Worm (Caenorhabditis elegans) whole organism, L3 larva: ENCODE results near the gene T26G10.4.

Experiments used
- R02D3.7 ChIP-seq: fragments of 150-350 bp; optimal IDR thresholded peaks from 2 replicates; lab custom pipeline; 2014; ENCODE audit warnings: missing biosample characterization, missing genetic modification characterization
- ZK546.5 ChIP-seq: sonication (generic microtip); optimal IDR thresholded peaks from 2 replicates; lab custom pipeline; 2017; ENCODE audit warnings: missing biosample characterization, missing genetic modification characterization
- aly-2 ChIP-seq: fragments of 150-350 bp; optimal IDR thresholded peaks from 2 replicates; lab custom pipeline; 2014; ENCODE audit warnings: missing biosample characterization, missing genetic modification characterization
- ama-1 ChIP-seq: fragments of 150-350 bp; optimal IDR thresholded peaks from 2 replicates; lab custom pipeline; 2018
- ceh-16 ChIP-seq: sonication (generic microtip); optimal IDR thresholded peaks from 2 replicates; lab custom pipeline; 2017; ENCODE audit warnings: missing biosample characterization, missing genetic modification characterization
- ceh-28 ChIP-seq: fragments of 150-350 bp; optimal IDR thresholded peaks from 2 replicates; lab custom pipeline; 2014; ENCODE audit warnings: missing biosample characterization, missing genetic modification reagents, missing genetic modification characterization
- ceh-82 ChIP-seq: fragments of 150-350 bp; optimal IDR thresholded peaks from 2 replicates; lab custom pipeline; 2014; ENCODE audit warnings: missing biosample characterization, missing genetic modification characterization
- ceh-9 ChIP-seq: sonication (generic microtip); optimal IDR thresholded peaks from 2 replicates; lab custom pipeline; 2018; ENCODE audit warnings: missing biosample characterization, missing genetic modification characterization
- daf-12 ChIP-seq: fragments of 150-350 bp; optimal IDR thresholded peaks from 2 replicates; lab custom pipeline; 2014; ENCODE audit warnings: missing biosample characterization, missing genetic modification reagents, missing genetic modification characterization
- egl-27 ChIP-seq: sonication (generic microtip); optimal IDR thresholded peaks from 4 replicates; lab custom pipeline; 2017; ENCODE audit warnings: missing biosample characterization, missing genetic modification reagents, missing genetic modification characterization
- egl-5 ChIP-seq: fragments of 150-350 bp; optimal IDR thresholded peaks from 2 replicates; lab custom pipeline; 2017; ENCODE audit warnings: missing biosample characterization, missing genetic modification reagents, missing genetic modification characterization, inconsistent platforms
- elt-1 ChIP-seq: fragments of 150-350 bp; optimal IDR thresholded peaks from 2 replicates; lab custom pipeline; 2014; ENCODE audit warnings: missing biosample characterization, missing genetic modification characterization
- elt-2 ChIP-seq: sonication (generic microtip); optimal IDR thresholded peaks from 2 replicates; lab custom pipeline; 2016; ENCODE audit warnings: missing genetic modification reagents, mild to moderate bottlenecking, missing genetic modification characterization, missing compliant biosample characterization
- elt-3 ChIP-seq, 3 experiments: fragments of 150-350 bp in 1 of 3; sonication (generic microtip) in 2 of 3; optimal IDR thresholded peaks; 2 replicates in 2 of 3; 4 replicates in 1 of 3; lab custom pipeline; 2014 to 2017; ENCODE audit warnings: missing biosample characterization in 3 of 3, missing genetic modification characterization in 3 of 3
- eor-1 ChIP-seq, 2 experiments: fragments of 150-350 bp; optimal IDR thresholded peaks; 2 replicates each; lab custom pipeline; 2014 to 2018; ENCODE audit warnings: missing biosample characterization in 2 of 2, missing genetic modification characterization in 2 of 2
- fkh-10 ChIP-seq: sonication (generic microtip); optimal IDR thresholded peaks from 2 replicates; lab custom pipeline; 2017; ENCODE audit warnings: missing biosample characterization, missing genetic modification reagents, missing genetic modification characterization
- fkh-2 ChIP-seq: fragments of 150-350 bp; optimal IDR thresholded peaks from 2 replicates; lab custom pipeline; 2014; ENCODE audit warnings: missing biosample characterization, missing genetic modification reagents, missing genetic modification characterization
- fos-1 ChIP-seq: fragments of 150-350 bp; optimal IDR thresholded peaks from 2 replicates; lab custom pipeline; 2014; ENCODE audit warnings: missing biosample characterization, missing genetic modification characterization
- hmg-11 ChIP-seq: sonication (generic microtip); optimal IDR thresholded peaks from 2 replicates; lab custom pipeline; 2016; ENCODE audit warnings: missing genetic modification characterization, missing compliant biosample characterization
- jun-1 ChIP-seq: fragments of 150-350 bp; optimal IDR thresholded peaks from 2 replicates; lab custom pipeline; 2014; ENCODE audit warnings: missing biosample characterization, missing genetic modification reagents, missing genetic modification characterization
- lin-15B ChIP-seq: fragments of 150-350 bp; optimal IDR thresholded peaks from 2 replicates; lab custom pipeline; 2014; ENCODE audit warnings: missing biosample characterization, missing genetic modification characterization
- lin-39 ChIP-seq: fragments of 150-350 bp; optimal IDR thresholded peaks from 2 replicates; lab custom pipeline; 2018; ENCODE audit warnings: missing biosample characterization, missing genetic modification reagents, missing genetic modification characterization
- lsy-12 ChIP-seq: sonication (generic microtip); optimal IDR thresholded peaks from 2 replicates; lab custom pipeline; 2016; ENCODE audit warnings: mild to moderate bottlenecking, missing genetic modification characterization, missing compliant biosample characterization
- mdl-1 ChIP-seq: fragments of 150-350 bp; optimal IDR thresholded peaks from 2 replicates; lab custom pipeline; 2014; ENCODE audit warnings: missing biosample characterization, missing genetic modification characterization
- mml-1 ChIP-seq: fragments of 150-350 bp; sonication (generic microtip); optimal IDR thresholded peaks from 3 replicates; lab custom pipeline; 2014; ENCODE audit warnings: missing biosample characterization, missing genetic modification characterization
- nfya-1 ChIP-seq: sonication (generic microtip); optimal IDR thresholded peaks from 2 replicates; lab custom pipeline; 2017; ENCODE audit warnings: missing genetic modification characterization, mild to moderate bottlenecking, missing compliant biosample characterization, antibody characterized with exemption, moderate library complexity; ENCODE audit not compliant: insufficient read depth
- nhr-11 ChIP-seq: fragments of 150-350 bp; optimal IDR thresholded peaks from 2 replicates; lab custom pipeline; 2014; ENCODE audit warnings: missing biosample characterization, missing genetic modification characterization
- nhr-12 ChIP-seq: fragments of 150-350 bp; optimal IDR thresholded peaks from 2 replicates; lab custom pipeline; 2014; ENCODE audit warnings: missing biosample characterization, missing genetic modification characterization
- nhr-23 ChIP-seq: fragments of 150-350 bp; optimal IDR thresholded peaks from 2 replicates; lab custom pipeline; 2014; ENCODE audit warnings: missing biosample characterization, missing genetic modification reagents, missing genetic modification characterization
- nhr-237 ChIP-seq: fragments of 150-350 bp; optimal IDR thresholded peaks from 2 replicates; lab custom pipeline; 2014; ENCODE audit warnings: missing biosample characterization, missing genetic modification characterization
- nhr-25 ChIP-seq: sonication (generic microtip); optimal IDR thresholded peaks from 2 replicates; lab custom pipeline; 2017; ENCODE audit warnings: missing biosample characterization, missing genetic modification characterization
- nhr-28 ChIP-seq: fragments of 150-350 bp; optimal IDR thresholded peaks from 2 replicates; lab custom pipeline; 2014; ENCODE audit warnings: missing biosample characterization, missing genetic modification characterization
- nhr-43 ChIP-seq: sonication (generic microtip); optimal IDR thresholded peaks from 2 replicates; lab custom pipeline; 2016; ENCODE audit warnings: mild to moderate bottlenecking, missing genetic modification characterization, missing compliant biosample characterization; ENCODE audit not compliant: poor library complexity, severe bottlenecking
- nhr-67 ChIP-seq: fragments of 150-350 bp; optimal IDR thresholded peaks from 2 replicates; lab custom pipeline; 2014; ENCODE audit warnings: missing biosample characterization, missing genetic modification characterization
- nhr-76 ChIP-seq: fragments of 150-350 bp; sonication (generic microtip); optimal IDR thresholded peaks from 5 replicates; lab custom pipeline; 2014; ENCODE audit warnings: missing biosample characterization, missing genetic modification characterization
- nhr-77 ChIP-seq: fragments of 150-350 bp; optimal IDR thresholded peaks from 2 replicates; lab custom pipeline; 2014; ENCODE audit warnings: missing biosample characterization, missing genetic modification characterization
- pha-4 ChIP-seq: fragments of 150-350 bp; optimal IDR thresholded peaks from 2 replicates; lab custom pipeline; 2014; ENCODE audit warnings: missing biosample characterization, missing genetic modification reagents, missing genetic modification characterization
- pqm-1 ChIP-seq: fragments of 150-350 bp; optimal IDR thresholded peaks from 2 replicates; lab custom pipeline; 2017; ENCODE audit warnings: missing biosample characterization, missing genetic modification characterization, inconsistent platforms
- sea-2 ChIP-seq: fragments of 150-350 bp; sonication (generic microtip); optimal IDR thresholded peaks from 4 replicates; lab custom pipeline; 2014; ENCODE audit warnings: missing biosample characterization, missing genetic modification reagents, missing genetic modification characterization
- skn-1 ChIP-seq: fragments of 150-350 bp; optimal IDR thresholded peaks from 2 replicates; lab custom pipeline; 2014; ENCODE audit warnings: missing biosample characterization, missing genetic modification characterization
- snpc-4 ChIP-seq: fragments of 150-350 bp; optimal IDR thresholded peaks from 2 replicates; lab custom pipeline; 2014; ENCODE audit warnings: missing biosample characterization, missing genetic modification characterization
- tbx-2 ChIP-seq: sonication (generic microtip); optimal IDR thresholded peaks from 2 replicates; lab custom pipeline; 2016; ENCODE audit warnings: mild to moderate bottlenecking, missing genetic modification characterization, missing compliant biosample characterization
- unc-39 ChIP-seq: sonication (generic microtip); optimal IDR thresholded peaks from 4 replicates; lab custom pipeline; 2017; ENCODE audit warnings: missing biosample characterization, missing genetic modification characterization
- unc-62 ChIP-seq: fragments of 150-350 bp; sonication (generic microtip); optimal IDR thresholded peaks from 4 replicates; lab custom pipeline; 2014; ENCODE audit warnings: missing biosample characterization, missing genetic modification reagents, missing genetic modification characterization
- zag-1 ChIP-seq: fragments of 150-350 bp; optimal IDR thresholded peaks from 2 replicates; lab custom pipeline; 2014; ENCODE audit warnings: missing biosample characterization, missing genetic modification characterization
- ztf-11 ChIP-seq: fragments of 150-350 bp; optimal IDR thresholded peaks from 2 replicates; lab custom pipeline; 2014; ENCODE audit warnings: missing biosample characterization, missing genetic modification characterization
- ztf-4 ChIP-seq: fragments of 150-350 bp; optimal IDR thresholded peaks from 2 replicates; lab custom pipeline; 2014; ENCODE audit warnings: missing biosample characterization, missing genetic modification characterization

Gene T26G10.4

ce11 chrIII:9454730-9455129 lies 34.4 kb downstream of the T26G10.4 start:
- peak; percentile 17 for TF ChIP-seq nhr-43
- TF ChIP-seq jun-1 (tag; lab: Kevin White, UChicago) = no peak
- TF ChIP-seq nhr-67 (tag; lab: Kevin White, UChicago) = no peak
- TF ChIP-seq nhr-23 (tag; lab: Kevin White, UChicago) = peak; percentile 40
- no peak for TF ChIP-seq lsy-12 (tag; lab: Kevin White, UChicago)
- TF ChIP-seq unc-62 (GFP tag; lab: Kevin White, UChicago) = no peak

DNA sequence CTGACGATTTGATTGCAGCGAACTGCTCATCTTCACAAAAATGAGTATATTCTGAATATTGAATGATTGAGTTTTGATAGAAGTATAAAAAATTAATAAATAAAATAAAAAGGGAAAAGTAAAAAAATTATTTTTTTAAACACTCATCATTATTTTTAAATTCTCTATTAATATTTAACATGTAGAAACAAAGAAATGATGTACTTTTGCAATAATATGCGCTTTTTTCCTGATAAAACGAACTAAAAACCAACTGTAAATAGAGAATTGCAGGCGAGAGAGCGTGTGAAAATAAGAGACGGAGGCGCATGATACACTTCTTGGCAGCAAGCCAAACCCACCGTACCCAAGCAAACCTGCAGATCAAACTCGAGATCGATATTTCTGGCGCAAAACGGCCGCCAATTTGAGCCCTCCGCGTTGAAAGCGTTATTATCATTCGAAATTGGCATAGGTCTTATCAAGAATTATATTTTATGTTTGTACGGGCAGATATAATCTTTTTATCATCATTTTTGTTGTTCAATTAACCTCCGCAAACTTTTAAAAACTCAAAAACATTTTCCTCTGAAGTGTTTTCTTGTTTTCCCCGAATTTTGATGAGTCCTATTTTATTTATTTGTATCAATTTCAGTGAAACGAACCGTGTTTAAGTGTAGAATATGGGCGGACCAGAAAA lies 35.8 kb downstream of the T26G10.4 start, which contains the start of the genes rheb-1 and spk-1:
rheb-1 (minus strand) TSS at position 51 of the 679 bp plus-strand sequence.
spk-1 (plus strand) TSS at position 629 of the 679 bp plus-strand sequence.
- TF ChIP-seq pha-4 (tag; lab: Kevin White, UChicago) (peak; percentile 99), skn-1 (tag; lab: Kevin White, UChicago) (peak; percentile 39), ztf-11 (no peak), mdl-1 (tag; lab: Kevin White, UChicago) (peak; percentile 7), zag-1 (no peak), nhr-25 (tag; lab: Kevin White, UChicago) (peak; percentile 90), unc-39 (tag; lab: Kevin White, UChicago) (no peak), ceh-16 (tag; lab: Kevin White, UChicago) (peak; percentile 70), nhr-43 (peak; percentile 89), nhr-76 (tag; lab: Kevin White, UChicago) (no peak), jun-1 (tag; lab: Kevin White, UChicago) (peak; percentile 90), nhr-67 (tag; lab: Kevin White, UChicago) (no peak), ceh-28 (tag; lab: Kevin White, UChicago) (peak; percentile 91), snpc-4 (tag; lab: Kevin White, UChicago) (peak; percentile 92), elt-1 (tag; lab: Kevin White, UChicago) (peak; percentile 36), nhr-28 (no peak), nfya-1 (peak; percentile 95), nhr-12 (tag; lab: Kevin White, UChicago) (no peak), nhr-23 (tag; lab: Kevin White, UChicago) (peak; percentile 83), R02D3.7 (tag; lab: Kevin White, UChicago) (peak; percentile 71), egl-5 (tag; lab: Kevin White, UChicago) (peak; percentile 61), lin-15B (tag; lab: Kevin White, UChicago) (peak; percentile 86), aly-2 (no peak), nhr-77 (tag; lab: Kevin White, UChicago) (no peak), eor-1 (tag; optimal IDR thresholded peaks at IDR 0.05; lab: Kevin White, UChicago) (no peak), ama-1 (lab: Kevin White, UChicago) (peak; percentile 65), fkh-10 (GFP tag; lab: Kevin White, UChicago) (peak; percentile 47), mml-1 (no peak), pqm-1 (tag; lab: Kevin White, UChicago) (peak; percentile 96), nhr-237 (tag; lab: Kevin White, UChicago) (no peak), ceh-82 (tag; lab: Kevin White, UChicago) (peak; percentile 41), hmg-11 (tag; lab: Kevin White, UChicago) (peak; percentile 82), unc-62 (GFP tag; lab: Kevin White, UChicago) (peak; percentile 24), fos-1 (tag; lab: Kevin White, UChicago) (no peak), ztf-4 (tag; lab: Kevin White, UChicago) (peak; percentile 58), ZK546.5 (tag; lab: Kevin White, UChicago) (peak; percentile 90), nhr-11 (tag; lab: Kevin White, UChicago) (peak; percentile 17), tbx-2 (tag; lab: Kevin White, UChicago) (peak; percentile 66), elt-2 (tag; lab: Kevin White, UChicago) (peak; percentile 98), ceh-9 (no peak), lsy-12 (tag; lab: Kevin White, UChicago) (peak; percentile 95), egl-27 (tag; lab: Kevin White, UChicago) (peak; percentile 62), elt-3 (tag; optimal IDR thresholded peaks at IDR 0.05; lab: Kevin White, UChicago) (no peak), fkh-2 (no peak), sea-2 (GFP tag; lab: Kevin White, UChicago) (no peak), lin-39 (tag; lab: Kevin White, UChicago) (peak; percentile 94), daf-12 (tag; lab: Kevin White, UChicago) (no peak)
